Fruit fly (Drosophila melanogaster) whole organism, pupa: ENCODE measurements around the gene Tsf2.

ENCODE experiments used
- CG14655 ChIP-seq: fragments of 200-800 bp; sonication (Bioruptor generic); optimal IDR thresholded peaks from 3 replicates; lab custom pipeline; 2017; ENCODE audit warnings: mild to moderate bottlenecking, missing biosample characterization, missing genetic modification reagents, missing genetic modification characterization
- CG32121 ChIP-seq: fragments of 200-800 bp; sonication (Bioruptor generic); IDR thresholded peaks from 2 replicates; pipeline ENCODE4 v1.3.6; 2022; ENCODE audit warnings: missing biosample characterization, missing genetic modification characterization
- CG34367 ChIP-seq: fragments of 200-800 bp; sonication (Bioruptor generic); optimal IDR thresholded peaks from 2 replicates; lab custom pipeline; 2018; ENCODE audit warnings: missing biosample characterization, mild to moderate bottlenecking, missing genetic modification characterization
- CG4496 ChIP-seq: fragments of 200-800 bp; sonication (Bioruptor generic); IDR thresholded peaks from 3 replicates; pipeline ENCODE4 v1.3.6; 2022; ENCODE audit warnings: missing biosample characterization, missing genetic modification characterization
- D1 ChIP-seq: fragments of 200-800 bp; sonication (Bioruptor generic); optimal IDR thresholded peaks from 2 replicates; lab custom pipeline; 2018; ENCODE audit warnings: missing biosample characterization, mild to moderate bottlenecking, missing genetic modification characterization, moderate library complexity
- Pif1A ChIP-seq: fragments of 200-800 bp; sonication (Bioruptor generic); optimal IDR thresholded peaks from 3 replicates; lab custom pipeline; 2016; ENCODE audit warnings: missing biosample characterization, missing genetic modification characterization
- gl ChIP-seq: fragments of 200-800 bp; sonication (Bioruptor generic); optimal IDR thresholded peaks from 2 replicates; lab custom pipeline; 2018; ENCODE audit warnings: missing biosample characterization, mild to moderate bottlenecking, missing genetic modification characterization

dm6 chr3L:12514762-12515215 lies 18.7 kb downstream of the Tsf2 start, which contains the start of the genes sti and tral:
- TF ChIP-seq CG32121 (GFP tag; lab: Robert Waterston, UW) (peak; percentile 41; the same call in 1 of the 2 replicates), D1 (no peak), CG34367 (peak; percentile 36), CG14655 (GFP tag; lab: Kevin White, UChicago) (no peak), CG4496 (GFP tag; lab: Robert Waterston, UW) (peak; percentile 76), gl (tag; lab: Kevin White, UChicago) (no peak), Pif1A (GFP tag; lab: Kevin White, UChicago) (no peak)
